Worm (Caenorhabditis elegans) whole organism, midembryonic: ENCODE measurements around the gene nlp-16.

ENCODE experiments used
- klf-2 ChIP-seq: fragments of 200-800 bp; sonication (Bioruptor generic); conservative IDR thresholded peaks from 2 replicates; pipeline ENCODE4 v1.3.6; 2022; ENCODE audit warnings: missing genetic modification reagents, missing genetic modification characterization, missing compliant biosample characterization
- med-1 ChIP-seq: sonication (generic microtip); optimal IDR thresholded peaks from 2 replicates; lab custom pipeline; 2017; ENCODE audit warnings: missing genetic modification characterization, mild to moderate bottlenecking, missing compliant biosample characterization, antibody characterized with exemption, missing genetic modification reagents; ENCODE audit not compliant: insufficient read depth
- tab-1 ChIP-seq: fragments of 200-800 bp; sonication (Bioruptor generic); IDR thresholded peaks from 2 replicates; pipeline ENCODE4 v1.3.6; 2022; ENCODE audit warnings: missing genetic modification characterization, missing compliant biosample characterization

DNA sequence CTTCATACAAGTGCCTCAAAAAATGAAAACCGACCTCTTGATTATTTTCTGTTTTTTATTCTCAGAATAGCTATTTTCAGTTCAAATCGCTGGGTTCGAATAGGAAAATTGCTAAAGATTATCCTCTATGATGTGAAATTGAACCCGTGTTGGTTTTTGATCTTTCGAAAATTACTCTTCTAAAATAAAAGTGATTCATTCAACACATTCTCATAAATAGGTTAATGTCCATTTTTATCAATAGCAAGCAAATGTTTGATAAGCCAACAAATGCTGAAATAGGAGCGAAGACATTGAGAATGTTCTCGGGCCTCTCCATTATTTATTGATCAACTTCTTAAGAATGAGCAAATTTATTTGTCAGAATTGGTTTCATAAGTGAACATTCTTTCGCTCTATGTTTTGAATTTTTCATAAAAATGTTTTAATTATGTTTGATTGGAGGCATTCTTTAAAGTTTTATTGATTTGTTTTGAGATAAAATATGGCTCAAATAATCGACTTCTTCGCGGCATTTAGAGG is 26.8 kb downstream of the nlp-16 start, which contains the start of gene F58F9.3:
- TF ChIP-seq klf-2 (GFP tag; lab: Robert Waterston, UW), result no peak
- TF ChIP-seq med-1 (GFP tag; lab: Kevin White, UChicago), result no peak
- TF ChIP-seq tab-1 (GFP tag; lab: Robert Waterston, UW), result no peak
